Worm (Caenorhabditis elegans): ENCODE measurements around the gene Y7A5A.7.

ce11 chrX:15766147-15766546, 37.8 kb downstream of the Y7A5A.7 start, which contains the start of gene bus-17:
- no peak for TF ChIP-seq zip-5 (tag; optimal IDR thresholded peaks at IDR 0.05)
- no peak for TF ChIP-seq dmd-4 (tag; optimal IDR thresholded peaks at IDR 0.05; ENCODE audit: borderline replicate concordance)
- no peak for TF ChIP-seq ceh-9 (tag; optimal IDR thresholded peaks at IDR 0.05)
- TF ChIP-seq pag-3 (tag; optimal IDR thresholded peaks at IDR 0.05; ENCODE audit: borderline replicate concordance) = no peak
- no peak for TF ChIP-seq ceh-18 (tag; optimal IDR thresholded peaks at IDR 0.05)
- no peak for TF ChIP-seq ceh-22 (tag; optimal IDR thresholded peaks at IDR 0.05)
- TF ChIP-seq unc-55 (GFP tag; optimal IDR thresholded peaks at IDR 0.05) = no peak
- no peak for TF ChIP-seq ama-1 (optimal IDR thresholded peaks at IDR 0.05)
- no peak for TF ChIP-seq gmeb-2 (tag; optimal IDR thresholded peaks at IDR 0.05)
- no peak for TF ChIP-seq ref-2 (tag; optimal IDR thresholded peaks at IDR 0.05)

Data from whole organism, late embryonic.